Fruit fly (Drosophila melanogaster) whole organism, prepupa: Measurements from ENCODE around the gene SoxN.

Source experiments
- Blimp-1 ChIP-seq: fragments of 200-800 bp; sonication (Bioruptor generic); optimal IDR thresholded peaks from 3 replicates; lab custom pipeline; 2017; ENCODE audit warnings: missing biosample characterization, missing genetic modification characterization, mild to moderate bottlenecking, moderate library complexity, missing genetic modification reagents
- CG10631 ChIP-seq: fragments of 200-800 bp; sonication (Bioruptor generic); optimal IDR thresholded peaks from 2 replicates; lab custom pipeline; 2016; ENCODE audit warnings: missing biosample characterization, missing genetic modification characterization
- CG11902 ChIP-seq: fragments of 200-800 bp; sonication (Bioruptor generic); optimal IDR thresholded peaks from 3 replicates; lab custom pipeline; 2016; ENCODE audit warnings: missing biosample characterization, missing genetic modification characterization
- CG1621 ChIP-seq: fragments of 200-800 bp; sonication (Bioruptor generic); optimal IDR thresholded peaks from 3 replicates; lab custom pipeline; 2018; ENCODE audit warnings: missing biosample characterization, mild to moderate bottlenecking, missing genetic modification characterization
- CG3032 ChIP-seq: fragments of 200-800 bp; optimal IDR thresholded peaks from 2 replicates; lab custom pipeline; 2019; ENCODE audit warnings: missing biosample characterization, mild to moderate bottlenecking, missing genetic modification characterization, moderate library complexity
- CG31627 ChIP-seq: fragments of 200-800 bp; sonication (Bioruptor generic); optimal IDR thresholded peaks from 3 replicates; lab custom pipeline; 2016; ENCODE audit warnings: missing biosample characterization, missing genetic modification characterization
- CG4318 ChIP-seq: fragments of 200-800 bp; sonication (Bioruptor generic); optimal IDR thresholded peaks from 3 replicates; lab custom pipeline; 2017; ENCODE audit warnings: missing biosample characterization, mild to moderate bottlenecking, missing genetic modification characterization
- CG6276 ChIP-seq: fragments of 200-800 bp; sonication (Bioruptor generic); optimal IDR thresholded peaks from 2 replicates; lab custom pipeline; 2017; ENCODE audit warnings: missing biosample characterization, mild to moderate bottlenecking, missing genetic modification characterization
- CG6792 ChIP-seq: fragments of 200-800 bp; sonication (Bioruptor generic); optimal IDR thresholded peaks from 3 replicates; lab custom pipeline; 2016; ENCODE audit warnings: missing biosample characterization, missing genetic modification characterization
- CG6808 ChIP-seq: fragments of 200-800 bp; sonication (Bioruptor generic); optimal IDR thresholded peaks from 3 replicates; lab custom pipeline; 2017; ENCODE audit warnings: missing biosample characterization, missing genetic modification characterization, mild to moderate bottlenecking, moderate library complexity, missing genetic modification reagents
- CG7368 ChIP-seq: fragments of 200-800 bp; sonication (Bioruptor generic); optimal IDR thresholded peaks from 3 replicates; lab custom pipeline; 2016; ENCODE audit warnings: missing biosample characterization, missing genetic modification characterization
- CG8319 ChIP-seq: fragments of 200-800 bp; sonication (Bioruptor generic); optimal IDR thresholded peaks from 3 replicates; lab custom pipeline; 2016; ENCODE audit warnings: missing biosample characterization, missing genetic modification characterization
- CG9139 ChIP-seq: fragments of 200-800 bp; sonication (Bioruptor generic); optimal IDR thresholded peaks from 3 replicates; lab custom pipeline; 2017; ENCODE audit warnings: missing biosample characterization, mild to moderate bottlenecking, missing genetic modification characterization
- Eip75B ChIP-seq: fragments of 200-800 bp; sonication (Bioruptor generic); optimal IDR thresholded peaks from 3 replicates; lab custom pipeline; 2016; ENCODE audit warnings: missing biosample characterization, missing genetic modification characterization
- Eip78C ChIP-seq: fragments of 200-800 bp; sonication (Bioruptor generic); peaks from one replicate; lab custom pipeline; 2016; ENCODE audit warnings: missing biosample characterization, missing genetic modification characterization
- Eip93F ChIP-seq: fragments of 200-800 bp; sonication (Bioruptor generic); optimal IDR thresholded peaks from 2 replicates; lab custom pipeline; 2016; ENCODE audit warnings: missing biosample characterization, mild to moderate bottlenecking, missing genetic modification characterization
- Ets96B ChIP-seq: fragments of 200-800 bp; optimal IDR thresholded peaks from 2 replicates; lab custom pipeline; 2019; ENCODE audit warnings: missing biosample characterization, mild to moderate bottlenecking, missing genetic modification characterization, moderate library complexity
- Hr39 ChIP-seq: fragments of 200-800 bp; sonication (Bioruptor generic); optimal IDR thresholded peaks from 2 replicates; lab custom pipeline; 2016; ENCODE audit warnings: missing biosample characterization, missing genetic modification characterization
- Hr4 ChIP-seq: fragments of 200-800 bp; sonication (Bioruptor generic); optimal IDR thresholded peaks from 3 replicates; lab custom pipeline; 2016; ENCODE audit warnings: missing biosample characterization, missing genetic modification characterization
- Met ChIP-seq: fragments of 200-800 bp; sonication (Bioruptor generic); optimal IDR thresholded peaks from 3 replicates; lab custom pipeline; 2016; ENCODE audit warnings: missing biosample characterization, missing genetic modification characterization
- OdsH ChIP-seq: fragments of 200-800 bp; sonication (Bioruptor generic); optimal IDR thresholded peaks from 3 replicates; lab custom pipeline; 2016; ENCODE audit warnings: missing biosample characterization, missing genetic modification characterization
- Sox102F ChIP-seq: fragments of 200-800 bp; sonication (Bioruptor generic); optimal IDR thresholded peaks from 2 replicates; lab custom pipeline; 2016; ENCODE audit warnings: missing biosample characterization, mild to moderate bottlenecking, missing genetic modification characterization
- Sox15 ChIP-seq: fragments of 200-800 bp; sonication (Bioruptor generic); optimal IDR thresholded peaks from 3 replicates; lab custom pipeline; 2016; ENCODE audit warnings: missing biosample characterization, missing genetic modification characterization
- acj6 ChIP-seq: fragments of 200-800 bp; sonication (Bioruptor generic); optimal IDR thresholded peaks from 3 replicates; lab custom pipeline; 2016; ENCODE audit warnings: missing biosample characterization, missing genetic modification characterization
- cyc ChIP-seq: fragments of 200-800 bp; sonication (Bioruptor generic); optimal IDR thresholded peaks from 3 replicates; lab custom pipeline; 2016; ENCODE audit warnings: missing biosample characterization, missing genetic modification characterization
- dsx ChIP-seq: fragments of 200-800 bp; optimal IDR thresholded peaks from 3 replicates; lab custom pipeline; 2019; ENCODE audit warnings: missing biosample characterization, mild to moderate bottlenecking, missing genetic modification characterization, moderate library complexity; ENCODE audit not compliant: poor library complexity, severe bottlenecking
- eg ChIP-seq: fragments of 200-800 bp; sonication (Bioruptor generic); IDR thresholded peaks from 3 replicates; pipeline ENCODE4 v1.3.6; 2022; ENCODE audit warnings: missing biosample characterization, missing genetic modification characterization
- esn ChIP-seq: fragments of 200-800 bp; sonication (Bioruptor generic); optimal IDR thresholded peaks from 2 replicates; lab custom pipeline; 2016; ENCODE audit warnings: missing biosample characterization, mild to moderate bottlenecking, missing genetic modification characterization, moderate library complexity
- fd59A ChIP-seq: fragments of 200-800 bp; sonication (Bioruptor generic); optimal IDR thresholded peaks from 2 replicates; lab custom pipeline; 2017; ENCODE audit warnings: missing biosample characterization, mild to moderate bottlenecking, missing genetic modification characterization, missing genetic modification reagents
- fkh ChIP-seq: fragments of 200-800 bp; sonication (Bioruptor generic); optimal IDR thresholded peaks from 3 replicates; lab custom pipeline; 2017; ENCODE audit warnings: missing biosample characterization, mild to moderate bottlenecking, missing genetic modification characterization, moderate library complexity
- lz ChIP-seq: fragments of 200-800 bp; sonication (Bioruptor generic); optimal IDR thresholded peaks from 3 replicates; lab custom pipeline; 2016; ENCODE audit warnings: missing biosample characterization, missing genetic modification characterization
- net ChIP-seq: fragments of 200-800 bp; sonication (Bioruptor generic); optimal IDR thresholded peaks from 3 replicates; lab custom pipeline; 2016; ENCODE audit warnings: missing biosample characterization, missing genetic modification characterization
- pdm3 ChIP-seq: fragments of 200-800 bp; sonication (Bioruptor generic); optimal IDR thresholded peaks from 3 replicates; lab custom pipeline; 2016; ENCODE audit warnings: missing biosample characterization, missing genetic modification characterization
- salr ChIP-seq, 2 experiments: fragments of 200-800 bp; sonication (Bioruptor generic); optimal IDR thresholded peaks; 3 replicates each; lab custom pipeline; 2016 to 2018; ENCODE audit warnings: missing biosample characterization in 2 of 2, missing genetic modification characterization in 2 of 2, mild to moderate bottlenecking in 1 of 2
- spab ChIP-seq: fragments of 200-800 bp; sonication (Bioruptor generic); optimal IDR thresholded peaks from 2 replicates; lab custom pipeline; 2017; ENCODE audit warnings: missing biosample characterization, mild to moderate bottlenecking, missing genetic modification characterization, missing genetic modification reagents
- ss ChIP-seq, 2 experiments: fragments of 200-800 bp; sonication (Bioruptor generic); optimal IDR thresholded peaks; 2 replicates in 1 of 2; 3 replicates in 1 of 2; lab custom pipeline; 2017 to 2018; ENCODE audit warnings: mild to moderate bottlenecking in 2 of 2, missing biosample characterization in 2 of 2, missing genetic modification characterization in 2 of 2, moderate library complexity in 1 of 2
- svp ChIP-seq: fragments of 200-800 bp; sonication (Bioruptor generic); peaks from one replicate; lab custom pipeline; 2016; ENCODE audit warnings: missing biosample characterization, missing genetic modification characterization
- topi ChIP-seq: fragments of 200-800 bp; sonication (Bioruptor generic); optimal IDR thresholded peaks from 3 replicates; lab custom pipeline; 2016; ENCODE audit warnings: missing biosample characterization, missing genetic modification characterization
- vri ChIP-seq: fragments of 200-800 bp; sonication (Bioruptor generic); optimal IDR thresholded peaks from 3 replicates; lab custom pipeline; 2016; ENCODE audit warnings: missing biosample characterization, mild to moderate bottlenecking, missing genetic modification characterization

Gene SoxN

DNA sequence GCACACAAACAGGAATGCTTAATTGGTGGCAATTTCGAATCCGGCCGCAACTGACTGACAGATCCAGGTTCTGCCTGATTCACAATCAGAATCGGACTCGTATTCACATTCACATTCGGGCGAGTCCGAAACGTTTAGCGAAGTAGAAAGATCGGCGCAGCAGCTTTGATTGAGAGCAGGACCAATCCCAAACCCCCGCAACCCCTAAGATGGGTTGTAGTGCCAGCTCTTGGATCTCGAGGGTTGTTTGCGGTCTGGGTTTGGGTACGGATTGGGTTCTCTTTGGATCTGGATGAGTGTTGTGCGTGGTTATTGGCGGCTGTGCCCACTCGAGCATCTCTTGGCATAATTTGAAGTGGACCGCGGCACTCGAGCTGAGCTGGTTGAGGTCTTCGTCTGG lies 19.2 kb downstream of the SoxN start:
- TF ChIP-seq CG11902 (GFP tag; lab: Kevin White, UChicago) (no peak), cyc (GFP tag; lab: Kevin White, UChicago) (no peak), esn (GFP tag; lab: Kevin White, UChicago) (no peak), lz (GFP tag; lab: Kevin White, UChicago) (no peak), pdm3 (GFP tag; lab: Kevin White, UChicago) (no peak), Hr4 (GFP tag; lab: Kevin White, UChicago) (no peak), CG31627 (no peak), salr (GFP tag; optimal IDR thresholded peaks at IDR 0.05; lab: Kevin White, UChicago) (no peak), Sox15 (GFP tag; lab: Kevin White, UChicago) (no peak)

DNA sequence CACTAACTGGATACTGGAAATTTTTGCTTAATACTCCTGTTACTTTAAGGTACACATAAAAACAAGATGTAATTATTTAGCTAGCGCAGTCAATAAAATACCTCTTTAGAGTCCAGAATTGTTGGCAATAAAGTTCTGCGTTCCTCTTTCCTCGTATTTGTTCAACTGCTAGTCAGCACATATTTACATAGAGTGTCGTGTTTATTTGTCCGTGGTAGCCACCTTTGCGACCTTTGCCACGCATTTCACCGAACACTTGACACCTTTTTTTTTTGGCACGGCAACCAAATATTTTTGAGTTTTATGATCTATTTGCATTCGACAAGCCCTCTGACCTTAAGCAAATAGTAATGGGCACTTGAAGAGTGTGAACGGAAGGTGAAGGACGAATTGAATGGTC lies 20.5 kb downstream of the SoxN start:
- TF ChIP-seq fkh (GFP tag; lab: Kevin White, UChicago) (peak; percentile 94), vri (GFP tag; lab: Kevin White, UChicago) (peak; percentile 31), spab (no peak)

DNA sequence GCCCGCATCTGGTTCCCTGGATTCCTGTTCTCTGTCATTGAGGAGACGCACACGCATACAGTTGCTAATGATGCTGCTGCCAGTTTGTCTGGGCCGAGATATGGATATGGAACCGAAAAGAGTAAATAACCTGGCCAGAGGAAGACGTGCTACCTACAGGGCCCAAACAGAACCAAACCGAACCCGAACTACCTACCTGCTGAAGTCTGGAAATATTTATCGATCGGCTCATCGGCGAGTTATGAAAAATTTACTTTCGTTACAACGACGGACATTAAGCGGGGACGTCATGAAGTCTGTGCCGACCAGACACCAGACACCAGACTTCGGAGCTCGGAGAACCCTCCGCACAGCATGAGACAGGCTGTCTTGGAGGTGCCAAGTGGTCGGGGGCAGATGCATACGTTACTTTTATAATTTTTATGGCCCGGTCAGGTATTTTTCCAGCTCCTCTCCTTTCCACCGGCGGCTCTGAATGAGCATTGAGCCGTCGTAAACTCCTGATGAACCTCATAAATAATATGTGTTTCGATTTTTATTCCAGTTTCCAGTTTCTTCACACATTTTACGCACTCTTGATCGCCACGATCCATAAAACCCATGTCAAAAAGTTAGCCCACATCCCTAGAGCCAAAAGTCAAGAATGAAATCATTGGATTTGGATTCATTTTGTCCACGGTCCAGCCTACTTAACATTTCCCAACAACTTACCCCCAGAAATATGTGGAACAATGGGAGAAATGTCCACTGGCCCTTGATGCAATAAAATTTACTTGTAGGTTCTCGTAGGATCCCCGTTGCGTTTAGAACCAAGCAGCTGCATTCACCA lies 21.5 kb downstream of the SoxN start:
- TF ChIP-seq Eip78C (GFP tag; lab: Kevin White, UChicago) (peak; percentile 48), CG3032 (tag; lab: Kevin White, UChicago) (no peak), salr (GFP tag; optimal IDR thresholded peaks at IDR 0.05; lab: Kevin White, UChicago) (peak in 1 of 2 experiments; percentile 41), fd59A (GFP tag; lab: Kevin White, UChicago) (no peak), CG6792 (GFP tag; lab: Kevin White, UChicago) (no peak), CG9139 (GFP tag; lab: Kevin White, UChicago) (no peak), CG4318 (GFP tag; lab: Kevin White, UChicago) (no peak), svp (GFP tag; lab: Kevin White, UChicago) (peak; percentile 11), Eip93F (no peak), CG7368 (no peak), topi (GFP tag; lab: Kevin White, UChicago) (no peak), Blimp-1 (GFP tag; lab: Kevin White, UChicago) (peak; percentile 87), Met (GFP tag; lab: Kevin White, UChicago) (no peak), cyc (GFP tag; lab: Kevin White, UChicago) (no peak), CG6276 (GFP tag; lab: Kevin White, UChicago) (no peak), vri (GFP tag; lab: Kevin White, UChicago) (no peak), OdsH (GFP tag; lab: Kevin White, UChicago) (no peak), spab (no peak), acj6 (GFP tag; lab: Kevin White, UChicago) (no peak), ss (GFP tag; optimal IDR thresholded peaks at IDR 0.05; lab: Kevin White, UChicago) (peak in 1 of 2 experiments; percentile 58), fkh (GFP tag; lab: Kevin White, UChicago) (peak; percentile 11), eg (no peak), dsx (GFP tag; lab: Kevin White, UChicago) (peak; percentile 2), Eip75B (no peak), CG1621 (no peak), Hr39 (GFP tag; lab: Kevin White, UChicago) (no peak), Ets96B (tag; lab: Kevin White, UChicago) (no peak), CG8319 (GFP tag; lab: Kevin White, UChicago) (no peak), esn (GFP tag; lab: Kevin White, UChicago) (no peak), net (no peak), Sox102F (GFP tag; lab: Kevin White, UChicago) (no peak), CG10631 (no peak), CG6808 (GFP tag; lab: Kevin White, UChicago) (no peak), Sox15 (GFP tag; lab: Kevin White, UChicago) (no peak)
